Worm (Caenorhabditis elegans): ENCODE data around the gene nhr-35.

ce11 chrX:4556028-4556427 lies 23.5 kb downstream of the nhr-35 start:
- no peak for TF ChIP-seq Y22D7AL.16 (tag; optimal IDR thresholded peaks at IDR 0.05)
- TF ChIP-seq ceh-34 (tag; optimal IDR thresholded peaks at IDR 0.05) = no peak
- TF ChIP-seq nhr-232 (tag; optimal IDR thresholded peaks at IDR 0.05) = no peak
- no peak for TF ChIP-seq fkh-10 (GFP tag; optimal IDR thresholded peaks at IDR 0.05)
- no peak for TF ChIP-seq rnt-1 (tag; optimal IDR thresholded peaks at IDR 0.05)

All from whole organism, late embryonic.